Worm (Caenorhabditis elegans): Measurements from ENCODE around the gene ubxn-2.

DNA sequence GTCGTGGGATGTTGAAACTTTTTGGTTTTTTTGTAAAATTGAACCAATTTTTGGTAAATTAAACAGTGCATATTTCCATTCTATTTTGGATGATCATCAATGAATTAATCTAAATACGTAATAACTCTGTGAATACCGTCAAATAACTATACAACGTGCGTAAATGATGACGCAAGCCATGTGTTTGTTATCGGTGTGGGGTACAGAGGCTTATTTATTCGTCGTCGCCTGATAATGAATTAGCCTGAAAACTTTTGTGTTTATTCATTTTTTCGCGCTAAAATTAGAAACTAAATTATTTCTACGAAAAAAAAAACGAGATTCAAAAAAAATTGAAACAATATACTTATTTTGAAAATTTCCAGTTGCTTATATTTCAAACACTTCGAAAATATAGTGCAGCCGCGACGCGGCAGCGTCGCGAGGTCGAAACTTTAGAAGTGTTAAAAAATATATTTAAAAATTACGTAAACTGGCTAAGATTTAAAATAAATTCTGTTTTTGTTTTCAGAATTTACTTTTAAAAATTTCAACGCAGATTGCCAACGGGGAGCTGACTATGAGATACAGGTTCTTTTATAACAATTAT lies 23.3 kb upstream of the ubxn-2 start:
- TF ChIP-seq sem-2 (GFP tag; optimal IDR thresholded peaks at IDR 0.05), result no peak
- no peak for TF ChIP-seq snpc-4 (tag; optimal IDR thresholded peaks at IDR 0.05)
- TF ChIP-seq unc-62 (GFP tag; optimal IDR thresholded peaks at IDR 0.05), result no peak
- no peak for TF ChIP-seq nhr-237 (tag; optimal IDR thresholded peaks at IDR 0.05)
- no peak for TF ChIP-seq lsy-2 (tag; optimal IDR thresholded peaks at IDR 0.05)
- TF ChIP-seq blmp-1 (tag; optimal IDR thresholded peaks at IDR 0.05), result no peak
- TF ChIP-seq ham-2 (GFP tag; optimal IDR thresholded peaks at IDR 0.05), result no peak

All from whole organism, mixed stage, embryonic.